Fruit fly (Drosophila melanogaster): ENCODE measurements around the gene prage.

Gene prage

dm6 chrX:1854070-1854469, 80.6 kb downstream of the prage start (continued):
- peak; percentile 12 for TF ChIP-seq Ets97D (GFP tag; optimal IDR thresholded peaks at IDR 0.05)
- no peak for TF ChIP-seq CG11093 (GFP tag; IDR thresholded peaks at IDR 0.05)
- TF ChIP-seq ERR (GFP tag; optimal IDR thresholded peaks at IDR 0.05), result peak; percentile 69
- no peak for TF ChIP-seq CG14667 (GFP tag; IDR thresholded peaks at IDR 0.05)
- peak; percentile 57 for TF ChIP-seq CG1792 (GFP tag; optimal IDR thresholded peaks at IDR 0.05)
- TF ChIP-seq jigr1 (GFP tag; IDR thresholded peaks at IDR 0.05), result no peak
- no peak for TF ChIP-seq zf30C (GFP tag; optimal IDR thresholded peaks at IDR 0.05)
- TF ChIP-seq ac (GFP tag; optimal IDR thresholded peaks at IDR 0.05), result no peak
- no peak for TF ChIP-seq CG31388 (GFP tag; optimal IDR thresholded peaks at IDR 0.05)
- no peak for TF ChIP-seq zfh2 (GFP tag; optimal IDR thresholded peaks at IDR 0.05)
- peak; percentile 75 for TF ChIP-seq wek (GFP tag; optimal IDR thresholded peaks at IDR 0.05)
- TF ChIP-seq CG10431 (GFP tag; optimal IDR thresholded peaks at IDR 0.05), result no peak
- no peak for TF ChIP-seq CG15601 (tag; optimal IDR thresholded peaks at IDR 0.05)
- peak; percentile 31 for TF ChIP-seq ems (GFP tag; optimal IDR thresholded peaks at IDR 0.05)
- TF ChIP-seq pan (optimal IDR thresholded peaks at IDR 0.05), result no peak
- peak in 1 of 2 experiments; percentile 46 for TF ChIP-seq pan (GFP tag; optimal IDR thresholded peaks at IDR 0.05 in 1 of 2, IDR thresholded peaks at IDR 0.05 in 1 of 2)
- peak; percentile 82 for TF ChIP-seq CrebB (tag; optimal IDR thresholded peaks at IDR 0.05)
- no peak for TF ChIP-seq sna (GFP tag; IDR thresholded peaks at IDR 0.05; ENCODE audit: partially characterized antibody)
- peak; percentile 24 for TF ChIP-seq CG13424 (tag; optimal IDR thresholded peaks at IDR 0.05)
- TF ChIP-seq al (GFP tag; IDR thresholded peaks at IDR 0.05), result no peak
- TF ChIP-seq crol (GFP tag; IDR thresholded peaks at IDR 0.05), result no peak
- TF ChIP-seq tll (GFP tag; optimal IDR thresholded peaks at IDR 0.05), result no peak
- peak; percentile 71; the same call in 1 of the 3 replicates for TF ChIP-seq C15 (GFP tag; IDR thresholded peaks at IDR 0.05)
- TF ChIP-seq dysf (GFP tag; IDR thresholded peaks at IDR 0.05), result peak; percentile 65; the same call in 1 of the 3 replicates
- TF ChIP-seq bab2 (GFP tag; optimal IDR thresholded peaks at IDR 0.05), result peak; percentile 72
- no peak for TF ChIP-seq BEAF-32 (GFP tag; optimal IDR thresholded peaks at IDR 0.05)
- TF ChIP-seq bowl (GFP tag; IDR thresholded peaks at IDR 0.05), result no peak
- no peak for TF ChIP-seq Hr39 (optimal IDR thresholded peaks at IDR 0.05)
- no peak for TF ChIP-seq Spps (tag; optimal IDR thresholded peaks at IDR 0.05)
- TF ChIP-seq tup (GFP tag; optimal IDR thresholded peaks at IDR 0.05), result peak; percentile 85
- peak; percentile 21 to 77 for TF ChIP-seq dpn (GFP tag; optimal IDR thresholded peaks at IDR 0.05)
- TF ChIP-seq Atf6 (GFP tag; IDR thresholded peaks at IDR 0.05), result peak; percentile 92
- TF ChIP-seq CG10543 (GFP tag; optimal IDR thresholded peaks at IDR 0.05), result peak; percentile 93
- TF ChIP-seq Sox102F (GFP tag; optimal IDR thresholded peaks at IDR 0.05), result peak; percentile 14
- no peak for TF ChIP-seq CG1602 (GFP tag; optimal IDR thresholded peaks at IDR 0.05)
- peak; percentile 64 for TF ChIP-seq CG4328 (GFP tag; optimal IDR thresholded peaks at IDR 0.05)
- TF ChIP-seq CG15269 (tag; optimal IDR thresholded peaks at IDR 0.05), result peak; percentile 64
- peak; percentile 65; the same call in 1 of the 2 replicates for TF ChIP-seq CG16779 (GFP tag; IDR thresholded peaks at IDR 0.05)
- TF ChIP-seq CG11504 (tag; optimal IDR thresholded peaks at IDR 0.05), result peak; percentile 30
- TF ChIP-seq HLHmδ (GFP tag; optimal IDR thresholded peaks at IDR 0.05), result no peak
- TF ChIP-seq Ptx1 (GFP tag; IDR thresholded peaks at IDR 0.05), result no peak
- peak; percentile 66 for TF ChIP-seq pho (GFP tag; optimal IDR thresholded peaks at IDR 0.05)
- TF ChIP-seq Camta (GFP tag; optimal IDR thresholded peaks at IDR 0.05), result peak; percentile 59
- TF ChIP-seq nerfin-2 (GFP tag; IDR thresholded peaks at IDR 0.05; ENCODE audit: partially characterized antibody), result no peak
- no peak for TF ChIP-seq inv (GFP tag; IDR thresholded peaks at IDR 0.05; ENCODE audit: partially characterized antibody)
- TF ChIP-seq Pdp1 (GFP tag; optimal IDR thresholded peaks at IDR 0.05), result peak in 1 of 2 experiments; percentile 31
- peak; percentile 72 for TF ChIP-seq ranshi (GFP tag; IDR thresholded peaks at IDR 0.05)
- peak; percentile 28 for TF ChIP-seq Sry-δ (GFP tag; optimal IDR thresholded peaks at IDR 0.05)
- TF ChIP-seq CG18476 (GFP tag; optimal IDR thresholded peaks at IDR 0.05), result peak; percentile 38
- TF ChIP-seq CG3163 (GFP tag; optimal IDR thresholded peaks at IDR 0.05), result peak; percentile 46
- TF ChIP-seq CG2199 (GFP tag; IDR thresholded peaks at IDR 0.05), result no peak

Data from whole organism, embryonic.